Worm (Caenorhabditis elegans): ENCODE measurements around the gene C03H5.5.

- TF ChIP-seq nfya-1 (tag; optimal IDR thresholded peaks at IDR 0.05; ENCODE audit: borderline replicate concordance, insufficient read depth) (no peak), dox-1 (GFP tag; IDR thresholded peaks at IDR 0.05) (no peak), rcor-1 (GFP tag; IDR thresholded peaks at IDR 0.05) (no peak), B0261.1 (tag; optimal IDR thresholded peaks at IDR 0.05) (no peak), K11D2.4 (GFP tag; IDR thresholded peaks at IDR 0.05) (no peak), snpc-1.3 (tag; optimal IDR thresholded peaks at IDR 0.05; ENCODE audit: insufficient read depth) (no peak)
Observed at ce11 chrII:374950-375349, 10.2 kb downstream of the C03H5.5 start, which contains the start of gene C03H5.4.

Measured in whole organism, young adult.